Fruit fly (Drosophila melanogaster): ENCODE measurements around the gene Fpgs2.

dm6 chr2L:3883939-3884338 is 30.1 kb downstream of the Fpgs2 start:
- TF ChIP-seq CG8478 (optimal IDR thresholded peaks at IDR 0.05) (no peak), CTCF (optimal IDR thresholded peaks at IDR 0.05) (no peak)

Data from S2 (cell line).